Worm (Caenorhabditis elegans): ENCODE data around the gene eif-3.K.

- TF ChIP-seq elt-3 (tag; optimal IDR thresholded peaks at IDR 0.05) (no peak), nhr-237 (tag; optimal IDR thresholded peaks at IDR 0.05) (no peak), ztf-11 (tag; optimal IDR thresholded peaks at IDR 0.05) (no peak), unc-62 (GFP tag; optimal IDR thresholded peaks at IDR 0.05) (no peak), nhr-2 (tag; optimal IDR thresholded peaks at IDR 0.05) (no peak)
Observed at ce11 chrV:12999559-12999958, 45.8 kb downstream of the eif-3.K start, which contains the start of gene far-4.

Measured in whole organism, mixed stage, embryonic.